Worm (Caenorhabditis elegans): ENCODE data around the gene rbm-22.

DNA sequence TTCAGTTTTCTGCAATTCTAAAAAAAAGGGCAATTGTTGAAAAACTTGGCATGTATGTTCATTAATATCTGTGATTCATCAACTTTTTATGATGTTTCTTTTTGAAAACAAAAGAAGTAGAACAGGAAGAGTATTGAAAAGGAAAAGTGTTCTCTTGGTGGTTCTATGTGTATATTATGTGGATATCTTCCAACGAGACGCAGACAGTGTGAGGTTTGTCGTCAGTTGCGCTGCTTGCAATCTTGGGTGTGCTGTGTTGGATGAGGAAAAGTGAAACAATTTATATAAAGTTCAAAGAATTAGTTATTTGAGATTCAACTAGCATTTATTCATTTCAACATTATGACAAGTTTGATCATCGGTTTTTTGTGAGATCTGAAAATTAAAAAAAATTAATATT is 8.8 kb upstream of the rbm-22 start:
- TF ChIP-seq hlh-26 (GFP tag; conservative IDR thresholded peaks at IDR 0.05) (no peak), pha-4 (tag; optimal IDR thresholded peaks at IDR 0.05) (no peak), F39B2.1 (GFP tag; IDR thresholded peaks at IDR 0.05) (no peak), F57C9.4 (tag; optimal IDR thresholded peaks at IDR 0.05) (no peak), B0019.2 (GFP tag; conservative IDR thresholded peaks at IDR 0.05) (no peak)

Data from whole organism, young adult.